Worm (Caenorhabditis elegans): ENCODE measurements around the gene K07D4.9.

- TF ChIP-seq ama-1 (optimal IDR thresholded peaks at IDR 0.05) (no peak), tbx-37 (GFP tag; conservative IDR thresholded peaks at IDR 0.05) (no peak), ceh-36 (tag; optimal IDR thresholded peaks at IDR 0.05) (no peak), hmg-4 (GFP tag; optimal IDR thresholded peaks at IDR 0.05) (no peak), flt-1 (GFP tag; IDR thresholded peaks at IDR 0.05) (no peak), aly-1 (tag; optimal IDR thresholded peaks at IDR 0.05) (no peak), sea-1 (GFP tag; conservative IDR thresholded peaks at IDR 0.05) (no peak), tbx-11 (GFP tag; IDR thresholded peaks at IDR 0.05) (no peak), pes-1 (GFP tag; IDR thresholded peaks at IDR 0.05) (no peak), B0310.2 (tag; optimal IDR thresholded peaks at IDR 0.05) (no peak)
These were observed 41.5 kb upstream of the K07D4.9 start, which contains the start of gene K10G6.5 for ce11 chrII:3986906-3987305.
